Worm (Caenorhabditis elegans) whole organism, L3 larva: ENCODE results near the gene kvs-1.
A peak's percentile ranks its signal among the peaks of the same experiment; 100 is the strongest.
"Not testable (repeated sequence)": the region's sequence is repeated elsewhere in the genome, so short reads cannot be mapped to it uniquely, and the experiment has no call there.

Experiments used
- ZK546.5 ChIP-seq: sonication (generic microtip); optimal IDR thresholded peaks from 2 replicates; lab custom pipeline; 2017; ENCODE audit warnings: missing biosample characterization, missing genetic modification characterization
- aly-2 ChIP-seq: fragments of 150-350 bp; optimal IDR thresholded peaks from 2 replicates; lab custom pipeline; 2014; ENCODE audit warnings: missing biosample characterization, missing genetic modification characterization
- ceh-16 ChIP-seq: sonication (generic microtip); optimal IDR thresholded peaks from 2 replicates; lab custom pipeline; 2017; ENCODE audit warnings: missing biosample characterization, missing genetic modification characterization
- ceh-28 ChIP-seq: fragments of 150-350 bp; optimal IDR thresholded peaks from 2 replicates; lab custom pipeline; 2014; ENCODE audit warnings: missing biosample characterization, missing genetic modification reagents, missing genetic modification characterization
- ceh-9 ChIP-seq: sonication (generic microtip); optimal IDR thresholded peaks from 2 replicates; lab custom pipeline; 2018; ENCODE audit warnings: missing biosample characterization, missing genetic modification characterization
- daf-12 ChIP-seq: fragments of 150-350 bp; optimal IDR thresholded peaks from 2 replicates; lab custom pipeline; 2014; ENCODE audit warnings: missing biosample characterization, missing genetic modification reagents, missing genetic modification characterization
- elt-2 ChIP-seq: sonication (generic microtip); optimal IDR thresholded peaks from 2 replicates; lab custom pipeline; 2016; ENCODE audit warnings: missing genetic modification reagents, mild to moderate bottlenecking, missing genetic modification characterization, missing compliant biosample characterization
- elt-3 ChIP-seq, 3 experiments: fragments of 150-350 bp in 1 of 3; sonication (generic microtip) in 2 of 3; optimal IDR thresholded peaks; 2 replicates in 2 of 3; 4 replicates in 1 of 3; lab custom pipeline; 2014 to 2017; ENCODE audit warnings: missing biosample characterization in 3 of 3, missing genetic modification characterization in 3 of 3
- eor-1 ChIP-seq, 2 experiments: fragments of 150-350 bp; optimal IDR thresholded peaks; 2 replicates each; lab custom pipeline; 2014 to 2018; ENCODE audit warnings: missing biosample characterization in 2 of 2, missing genetic modification characterization in 2 of 2
- fos-1 ChIP-seq: fragments of 150-350 bp; optimal IDR thresholded peaks from 2 replicates; lab custom pipeline; 2014; ENCODE audit warnings: missing biosample characterization, missing genetic modification characterization
- lin-15B ChIP-seq: fragments of 150-350 bp; optimal IDR thresholded peaks from 2 replicates; lab custom pipeline; 2014; ENCODE audit warnings: missing biosample characterization, missing genetic modification characterization
- lsy-12 ChIP-seq: sonication (generic microtip); optimal IDR thresholded peaks from 2 replicates; lab custom pipeline; 2016; ENCODE audit warnings: mild to moderate bottlenecking, missing genetic modification characterization, missing compliant biosample characterization
- nfya-1 ChIP-seq: sonication (generic microtip); optimal IDR thresholded peaks from 2 replicates; lab custom pipeline; 2017; ENCODE audit warnings: missing genetic modification characterization, mild to moderate bottlenecking, missing compliant biosample characterization, antibody characterized with exemption, moderate library complexity; ENCODE audit not compliant: insufficient read depth
- nhr-11 ChIP-seq: fragments of 150-350 bp; optimal IDR thresholded peaks from 2 replicates; lab custom pipeline; 2014; ENCODE audit warnings: missing biosample characterization, missing genetic modification characterization
- nhr-23 ChIP-seq: fragments of 150-350 bp; optimal IDR thresholded peaks from 2 replicates; lab custom pipeline; 2014; ENCODE audit warnings: missing biosample characterization, missing genetic modification reagents, missing genetic modification characterization
- nhr-237 ChIP-seq: fragments of 150-350 bp; optimal IDR thresholded peaks from 2 replicates; lab custom pipeline; 2014; ENCODE audit warnings: missing biosample characterization, missing genetic modification characterization
- nhr-25 ChIP-seq: sonication (generic microtip); optimal IDR thresholded peaks from 2 replicates; lab custom pipeline; 2017; ENCODE audit warnings: missing biosample characterization, missing genetic modification characterization
- nhr-28 ChIP-seq: fragments of 150-350 bp; optimal IDR thresholded peaks from 2 replicates; lab custom pipeline; 2014; ENCODE audit warnings: missing biosample characterization, missing genetic modification characterization
- nhr-43 ChIP-seq: sonication (generic microtip); optimal IDR thresholded peaks from 2 replicates; lab custom pipeline; 2016; ENCODE audit warnings: mild to moderate bottlenecking, missing genetic modification characterization, missing compliant biosample characterization; ENCODE audit not compliant: poor library complexity, severe bottlenecking
- nhr-67 ChIP-seq: fragments of 150-350 bp; optimal IDR thresholded peaks from 2 replicates; lab custom pipeline; 2014; ENCODE audit warnings: missing biosample characterization, missing genetic modification characterization
- nhr-77 ChIP-seq: fragments of 150-350 bp; optimal IDR thresholded peaks from 2 replicates; lab custom pipeline; 2014; ENCODE audit warnings: missing biosample characterization, missing genetic modification characterization
- pha-4 ChIP-seq: fragments of 150-350 bp; optimal IDR thresholded peaks from 2 replicates; lab custom pipeline; 2014; ENCODE audit warnings: missing biosample characterization, missing genetic modification reagents, missing genetic modification characterization
- pqm-1 ChIP-seq: fragments of 150-350 bp; optimal IDR thresholded peaks from 2 replicates; lab custom pipeline; 2017; ENCODE audit warnings: missing biosample characterization, missing genetic modification characterization, inconsistent platforms
- sea-2 ChIP-seq: fragments of 150-350 bp; sonication (generic microtip); optimal IDR thresholded peaks from 4 replicates; lab custom pipeline; 2014; ENCODE audit warnings: missing biosample characterization, missing genetic modification reagents, missing genetic modification characterization
- skn-1 ChIP-seq: fragments of 150-350 bp; optimal IDR thresholded peaks from 2 replicates; lab custom pipeline; 2014; ENCODE audit warnings: missing biosample characterization, missing genetic modification characterization
- snpc-4 ChIP-seq: fragments of 150-350 bp; optimal IDR thresholded peaks from 2 replicates; lab custom pipeline; 2014; ENCODE audit warnings: missing biosample characterization, missing genetic modification characterization
- tbx-2 ChIP-seq: sonication (generic microtip); optimal IDR thresholded peaks from 2 replicates; lab custom pipeline; 2016; ENCODE audit warnings: mild to moderate bottlenecking, missing genetic modification characterization, missing compliant biosample characterization
- unc-39 ChIP-seq: sonication (generic microtip); optimal IDR thresholded peaks from 4 replicates; lab custom pipeline; 2017; ENCODE audit warnings: missing biosample characterization, missing genetic modification characterization
- unc-62 ChIP-seq: fragments of 150-350 bp; sonication (generic microtip); optimal IDR thresholded peaks from 4 replicates; lab custom pipeline; 2014; ENCODE audit warnings: missing biosample characterization, missing genetic modification reagents, missing genetic modification characterization
- zag-1 ChIP-seq: fragments of 150-350 bp; optimal IDR thresholded peaks from 2 replicates; lab custom pipeline; 2014; ENCODE audit warnings: missing biosample characterization, missing genetic modification characterization
- ztf-11 ChIP-seq: fragments of 150-350 bp; optimal IDR thresholded peaks from 2 replicates; lab custom pipeline; 2014; ENCODE audit warnings: missing biosample characterization, missing genetic modification characterization
- ztf-4 ChIP-seq: fragments of 150-350 bp; optimal IDR thresholded peaks from 2 replicates; lab custom pipeline; 2014; ENCODE audit warnings: missing biosample characterization, missing genetic modification characterization

The kvs-1 gene

ce11 chrX:7672693-7673092 is 34.2 kb downstream of the kvs-1 start, which contains the start of gene F27D9.2:
TSS of gene F27D9.2 (plus strand) at chrX:7672993.
- no peak for TF ChIP-seq nhr-23 (tag; lab: Kevin White, UChicago)
- no peak for TF ChIP-seq skn-1
- TF ChIP-seq snpc-4 (tag; lab: Kevin White, UChicago): no peak
- no peak for TF ChIP-seq nhr-43
- no peak for TF ChIP-seq nhr-77 (tag; lab: Kevin White, UChicago)
- no peak for TF ChIP-seq nfya-1 (tag; lab: Kevin White, UChicago)
- no peak for TF ChIP-seq lin-15B
- no peak for TF ChIP-seq tbx-2 (tag; lab: Kevin White, UChicago)
- TF ChIP-seq lsy-12: no peak
- TF ChIP-seq ztf-11 (tag; lab: Kevin White, UChicago): no peak
- no peak for TF ChIP-seq daf-12
- no peak for TF ChIP-seq fos-1
- TF ChIP-seq elt-3 (tag; optimal IDR thresholded peaks at IDR 0.05; lab: Kevin White, UChicago): no peak
- TF ChIP-seq nhr-28: no peak
- no peak for TF ChIP-seq nhr-11 (tag; lab: Kevin White, UChicago)
- no peak for TF ChIP-seq nhr-237
- TF ChIP-seq ceh-28: no peak
- no peak for TF ChIP-seq sea-2 (GFP tag; lab: Kevin White, UChicago)

ce11 chrX:7670655-7671054 is 36.3 kb downstream of the kvs-1 start, which contains the start of gene F27D9.7:
TSS of gene F27D9.7 (minus strand) at chrX:7670755.
- no peak for TF ChIP-seq pqm-1 (tag; lab: Kevin White, UChicago)

ce11 chrX:7667394-7668089 is 39.4 kb downstream of the kvs-1 start, which contains the start of gene F27D9.13:
TSS of gene F27D9.13 (minus strand) at chrX:7667444.
- TF ChIP-seq pha-4 (tag; lab: Kevin White, UChicago) (no peak), ZK546.5 (tag; lab: Kevin White, UChicago) (no peak), nhr-28 (no peak), sea-2 (GFP tag; lab: Kevin White, UChicago) (no peak), elt-2 (tag; lab: Kevin White, UChicago) (peak; percentile 57), ceh-9 (no peak), ztf-4 (no peak), pqm-1 (tag; lab: Kevin White, UChicago) (peak; percentile 67), zag-1 (no peak), nhr-67 (no peak), nhr-25 (no peak), aly-2 (tag; lab: Kevin White, UChicago) (no peak), unc-62 (GFP tag; lab: Kevin White, UChicago) (no peak), nhr-77 (tag; lab: Kevin White, UChicago) (no peak)

ce11 chrX:7665401-7665800 is 41.5 kb downstream of the kvs-1 start:
- TF ChIP-seq unc-39 (tag; lab: Kevin White, UChicago) (no peak), ceh-16 (tag; lab: Kevin White, UChicago) (no peak), nhr-23 (tag; lab: Kevin White, UChicago) (peak; percentile 62)
- TF ChIP-seq, all 47 proteins: peak for 1

- TF ChIP-seq nhr-237; aly-2 (tag; lab: Kevin White, UChicago); eor-1 (tag; optimal IDR thresholded peaks at IDR 0.05; lab: Kevin White, UChicago): not testable (repeated sequence)
Observed at ce11 chrX:7664819-7665218, 42.1 kb downstream of the kvs-1 start, which contains the start of gene dhs-29. TSS of gene dhs-29 (minus strand) at chrX:7664919.

- TF ChIP-seq nhr-25 (peak; percentile 64), pqm-1 (tag; lab: Kevin White, UChicago) (no peak)
Observed at ce11 chrX:7664419-7664818, 42.5 kb downstream of the kvs-1 start.
